Worm (Caenorhabditis elegans) whole organism, young adult: ENCODE data around the gene Y54G11A.19.

ENCODE experiments used
- F22D6.2 ChIP-seq: sonication (generic microtip); optimal IDR thresholded peaks from 2 replicates; lab custom pipeline; 2016; ENCODE audit warnings: mild to moderate bottlenecking, missing genetic modification characterization, missing compliant biosample characterization
- F33H1.4 ChIP-seq: fragments of 200-800 bp; sonication (Bioruptor generic); IDR thresholded peaks from 2 replicates; pipeline ENCODE4 v1.3.6; 2022; ENCODE audit warnings: missing genetic modification reagents, missing genetic modification characterization, missing compliant biosample characterization
- Y95B8A.8 ChIP-seq: fragments of 200-800 bp; sonication (Bioruptor generic); IDR thresholded peaks from 2 replicates; pipeline ENCODE4 v1.3.6; 2022; ENCODE audit warnings: missing genetic modification reagents, missing genetic modification characterization, missing compliant biosample characterization
- ZK185.1 ChIP-seq: sonication (generic microtip); optimal IDR thresholded peaks from 2 replicates; lab custom pipeline; 2016; ENCODE audit warnings: mild to moderate bottlenecking, missing genetic modification characterization, missing compliant biosample characterization; ENCODE audit not compliant: poor library complexity, severe bottlenecking
- ceh-40 ChIP-seq: fragments of 200-800 bp; sonication (Bioruptor generic); IDR thresholded peaks from 2 replicates; pipeline ENCODE4 v1.3.6; 2022; ENCODE audit warnings: missing genetic modification characterization, missing compliant biosample characterization
- ets-4 ChIP-seq: fragments of 200-800 bp; sonication (Bioruptor generic); optimal IDR thresholded peaks from 2 replicates; lab custom pipeline; 2018; ENCODE audit warnings: mild to moderate bottlenecking, missing genetic modification characterization, missing compliant biosample characterization
- pha-4 ChIP-seq: fragments of 150-350 bp; sonication (generic microtip); optimal IDR thresholded peaks from 2 replicates; lab custom pipeline; 2014; ENCODE audit warnings: missing biosample characterization, missing genetic modification reagents, missing genetic modification characterization
- rec-8 ChIP-seq, 2 experiments: sonication (generic microtip); optimal IDR thresholded peaks; 2 replicates each; lab custom pipeline; 2016; ENCODE audit warnings: mild to moderate bottlenecking in 2 of 2, missing genetic modification characterization in 2 of 2, missing genetic modification reagents in 2 of 2, missing genotype in 2 of 2, missing biosample characterization in 1 of 2, missing compliant biosample characterization in 1 of 2, moderate library complexity in 1 of 2
- tbp1 ChIP-seq: fragments of 200-800 bp; sonication (Bioruptor generic); optimal IDR thresholded peaks from 2 replicates; lab custom pipeline; 2018; ENCODE audit warnings: mild to moderate bottlenecking, missing genetic modification characterization, missing compliant biosample characterization
- tlf-1 ChIP-seq: fragments of 200-800 bp; sonication (Bioruptor generic); optimal IDR thresholded peaks from 2 replicates; lab custom pipeline; 2018; ENCODE audit warnings: mild to moderate bottlenecking, missing genetic modification characterization, missing compliant biosample characterization
- ztf-28 ChIP-seq: fragments of 200-800 bp; sonication (Bioruptor generic); IDR thresholded peaks from 2 replicates; pipeline ENCODE4 v1.3.6; 2022; ENCODE audit warnings: missing genetic modification reagents, missing genetic modification characterization, missing compliant biosample characterization

- no peak for TF ChIP-seq ztf-28 (GFP tag; lab: Robert Waterston, UW)
- TF ChIP-seq ceh-40 = 0 out of 2 replicates have a peak, but pooled peaks have one; percentile 49
- no peak for TF ChIP-seq F22D6.2 (tag; lab: Kevin White, UChicago)
- no peak for TF ChIP-seq pha-4 (tag; lab: Kevin White, UChicago)
- peak; percentile 55 for TF ChIP-seq tbp1 (GFP tag; lab: Kevin White, UChicago)
- peak; percentile 17 for TF ChIP-seq tlf-1 (GFP tag; lab: Kevin White, UChicago)
- TF ChIP-seq ZK185.1 (tag; lab: Kevin White, UChicago) = peak; percentile 41
- TF ChIP-seq rec-8 (tag; optimal IDR thresholded peaks at IDR 0.05; lab: Kevin White, UChicago) = no peak
- no peak for TF ChIP-seq F33H1.4 (GFP tag; lab: Robert Waterston, UW)
- peak; percentile 75 for TF ChIP-seq ets-4 (GFP tag; lab: Kevin White, UChicago)
- TF ChIP-seq Y95B8A.8 (GFP tag; lab: Robert Waterston, UW) = 0 out of 2 replicates have a peak, but pooled peaks have one; percentile 38
These were observed 6.3 kb downstream of the Y54G11A.19 start, which contains the start of gene hmg-1.1 for ce11 chrII:14250147-14250965.
